Fruit fly (Drosophila melanogaster): ENCODE measurements around the gene CG4238.

Gene CG4238

DNA sequence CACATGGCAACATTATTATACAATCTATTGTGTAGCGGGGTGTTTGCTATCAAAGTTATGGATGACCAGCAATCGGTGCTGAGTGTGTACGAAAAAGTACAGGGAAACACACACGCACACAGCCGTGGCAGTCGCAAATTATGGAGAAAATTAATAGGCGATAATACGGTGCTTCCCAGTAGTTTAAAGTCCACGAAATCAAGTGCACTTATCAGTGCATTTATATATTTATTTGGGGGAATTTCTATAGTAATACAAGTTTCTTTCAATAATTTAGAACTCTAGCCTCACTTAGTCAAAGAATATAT, 29.3 kb downstream of the CG4238 start:
- TF ChIP-seq Dbx (GFP tag; IDR thresholded peaks at IDR 0.05) (0 out of 3 replicates have a peak, but pooled peaks have one; percentile 28), HHEX (GFP tag; optimal IDR thresholded peaks at IDR 0.05) (no peak), mirr (GFP tag; optimal IDR thresholded peaks at IDR 0.05) (peak; percentile 28), CG2120 (GFP tag; optimal IDR thresholded peaks at IDR 0.05) (peak; percentile 13), CG15601 (tag; optimal IDR thresholded peaks at IDR 0.05) (no peak), grau (tag; optimal IDR thresholded peaks at IDR 0.05) (peak; percentile 51), Pdp1 (GFP tag; optimal IDR thresholded peaks at IDR 0.05) (peak in 1 of 2 experiments; percentile 98), dysf (GFP tag; IDR thresholded peaks at IDR 0.05) (no peak)

DNA sequence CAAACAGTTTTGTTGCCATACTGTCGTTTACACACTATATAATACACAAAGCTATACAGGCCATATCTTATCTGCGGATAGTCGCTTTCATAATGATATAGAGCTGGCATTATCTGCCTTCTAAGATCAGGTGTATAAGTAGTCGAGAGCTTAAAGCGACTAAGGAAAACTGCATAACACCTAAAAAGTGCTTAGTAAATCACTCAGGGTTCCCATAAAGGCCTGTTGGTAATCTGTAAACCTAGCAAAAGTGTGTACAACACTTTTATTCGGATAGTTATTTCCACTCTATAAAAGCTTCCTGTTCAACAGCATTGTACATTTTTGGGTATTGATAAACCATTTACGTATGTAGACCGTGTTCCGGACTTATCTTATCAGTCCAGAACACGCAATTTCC, 29.8 kb downstream of the CG4238 start:
- peak; percentile 74 for TF ChIP-seq CG34376 (GFP tag; optimal IDR thresholded peaks at IDR 0.05)
- TF ChIP-seq CG10543 (GFP tag; optimal IDR thresholded peaks at IDR 0.05) = peak; percentile 15
- peak; percentile 84 for TF ChIP-seq exex (tag; optimal IDR thresholded peaks at IDR 0.05)
- TF ChIP-seq mirr (GFP tag; optimal IDR thresholded peaks at IDR 0.05) = peak; percentile 86
- peak; percentile 49 for TF ChIP-seq grn (GFP tag; optimal IDR thresholded peaks at IDR 0.05)
- TF ChIP-seq vvl (GFP tag; IDR thresholded peaks at IDR 0.05) = no peak

DNA sequence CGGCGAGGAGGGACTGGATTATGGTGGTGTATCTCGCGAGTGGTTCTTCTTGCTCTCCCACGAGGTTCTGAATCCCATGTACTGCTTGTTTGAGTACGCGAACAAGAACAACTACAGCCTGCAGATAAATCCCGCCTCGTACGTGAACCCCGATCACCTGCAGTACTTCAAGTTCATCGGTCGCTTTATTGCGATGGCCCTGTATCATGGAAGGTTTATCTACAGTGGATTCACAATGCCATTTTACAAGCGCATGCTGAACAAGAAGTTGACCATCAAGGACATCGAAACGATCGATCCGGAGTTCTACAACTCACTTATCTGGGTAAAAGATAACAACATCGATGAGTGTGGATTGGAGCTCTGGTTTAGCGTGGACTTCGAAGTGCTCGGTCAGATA, 32.4 kb downstream of the CG4238 start:
- TF ChIP-seq CG16779 (GFP tag; IDR thresholded peaks at IDR 0.05) (no peak), CG13296 (GFP tag; optimal IDR thresholded peaks at IDR 0.05) (no peak), Ets65A (GFP tag) (peak; percentile 45)

DNA sequence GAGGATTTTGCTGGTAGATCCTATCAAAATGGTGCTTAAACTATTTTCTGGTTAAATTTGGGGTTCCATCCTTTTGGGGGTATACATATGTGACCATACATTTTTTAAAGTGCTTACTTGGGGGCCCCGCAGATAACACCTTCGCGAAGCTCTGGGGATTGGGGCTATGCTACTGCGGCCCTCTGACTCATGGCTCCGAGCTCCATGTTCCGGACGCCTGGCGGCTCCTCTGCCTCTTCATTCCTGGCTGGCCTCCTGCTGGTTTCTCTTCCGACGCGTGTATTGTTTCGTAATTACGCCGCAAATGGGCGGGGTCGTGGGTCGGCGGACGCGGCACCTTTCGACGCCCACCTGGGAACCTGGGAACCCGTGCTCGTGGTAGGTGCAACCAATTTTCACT, 35.2 kb downstream of the CG4238 start:
- TF ChIP-seq sens (GFP tag) = peak; percentile 24
- peak; percentile 68 for TF ChIP-seq Ets65A (GFP tag)
- TF ChIP-seq hb (GFP tag; IDR thresholded peaks at IDR 0.05; ENCODE audit: partially characterized antibody) = peak; percentile 56; the same call in 1 of the 3 replicates
- no peak for TF ChIP-seq CG17568 (GFP tag; optimal IDR thresholded peaks at IDR 0.05)

DNA sequence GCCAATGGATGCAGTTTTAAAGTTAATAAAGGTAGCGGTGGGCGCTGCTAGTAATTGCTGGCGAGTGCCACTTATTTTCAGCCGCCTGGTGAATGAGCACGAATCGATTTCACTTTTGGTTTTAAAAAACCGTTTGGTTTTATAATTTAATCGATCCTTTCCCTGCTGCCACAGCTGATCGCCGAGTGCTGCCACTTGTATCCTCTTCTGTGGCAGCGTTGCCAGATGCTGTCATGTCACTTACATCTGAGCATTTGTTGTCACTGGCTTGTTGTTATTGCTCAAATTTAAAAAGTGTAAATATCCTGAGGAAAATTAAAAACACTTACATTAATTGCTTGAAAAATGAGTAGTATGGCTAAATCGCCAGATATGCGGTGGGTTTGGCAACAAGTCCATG, 35.6 kb downstream of the CG4238 start, which contains the start of gene Kebab:
Kebab (plus strand) TSS at position 230 of the 400 bp plus-strand sequence.
- 0 out of 4 replicates have a peak, but pooled peaks have one; percentile 15 for TF ChIP-seq Dll (GFP tag; IDR thresholded peaks at IDR 0.05; ENCODE audit: partially characterized antibody)
- TF ChIP-seq stwl (tag; optimal IDR thresholded peaks at IDR 0.05) = peak; percentile 82
- TF ChIP-seq E2f2 (GFP tag; IDR thresholded peaks at IDR 0.05) = peak; percentile 25; the same call in 1 of the 2 replicates
- peak; percentile 7; the same call in 1 of the 2 replicates for TF ChIP-seq amos (GFP tag; IDR thresholded peaks at IDR 0.05; ENCODE audit: partially characterized antibody)
- TF ChIP-seq ash1 (GFP tag; optimal IDR thresholded peaks at IDR 0.05) = no peak
- TF ChIP-seq Myb (GFP tag; optimal IDR thresholded peaks at IDR 0.05) = peak; percentile 67
- peak in 1 of 2 experiments; percentile 77 for TF ChIP-seq crp (GFP tag; optimal IDR thresholded peaks at IDR 0.05)
- peak; percentile 22 for TF ChIP-seq Sin3A (optimal IDR thresholded peaks at IDR 0.05)
- no peak for TF ChIP-seq CG4854 (GFP tag; optimal IDR thresholded peaks at IDR 0.05)
- TF ChIP-seq Dref (GFP tag; IDR thresholded peaks at IDR 0.05) = peak; percentile 37
- TF ChIP-seq CG2116 (GFP tag; optimal IDR thresholded peaks at IDR 0.05) = peak; percentile 64
- TF ChIP-seq trem (tag; optimal IDR thresholded peaks at IDR 0.05) = peak; percentile 62
- TF ChIP-seq CG14710 (tag; optimal IDR thresholded peaks at IDR 0.05) = peak; percentile 36
- TF ChIP-seq Ada2b (GFP tag; IDR thresholded peaks at IDR 0.05) = no peak
- peak; percentile 17 for TF ChIP-seq pzg (GFP tag; optimal IDR thresholded peaks at IDR 0.05)
- peak; percentile 4 for TF ChIP-seq Ets97D (GFP tag; optimal IDR thresholded peaks at IDR 0.05)
- no peak for TF ChIP-seq Hr39 (optimal IDR thresholded peaks at IDR 0.05)
- TF ChIP-seq unc-4 (GFP tag; IDR thresholded peaks at IDR 0.05; ENCODE audit: partially characterized antibody) = no peak
- TF ChIP-seq BEAF-32 (GFP tag; optimal IDR thresholded peaks at IDR 0.05) = peak; percentile 30
